Worm (Caenorhabditis elegans) whole organism, L4 larva: Measurements from ENCODE around the gene srsx-33.

Source experiments
- attf-4 ChIP-seq: sonication (generic microtip); optimal IDR thresholded peaks from 3 replicates; lab custom pipeline; 2017; ENCODE audit warnings: missing biosample characterization, missing genetic modification characterization
- ceh-28 ChIP-seq: fragments of 150-350 bp; optimal IDR thresholded peaks from 2 replicates; lab custom pipeline; 2014; ENCODE audit warnings: missing biosample characterization, missing genetic modification reagents, missing genetic modification characterization
- pha-4 ChIP-seq, 2 experiments: fragments of 150-350 bp in 1 of 2; fragments of 200-800 bp in 1 of 2; sonication (Bioruptor generic) in 1 of 2; IDR thresholded peaks in 1 of 2; optimal IDR thresholded peaks in 1 of 2; 2 replicates each; pipeline versions ENCODE4 v1.3.6 to Lab custom; 2014 to 2022; ENCODE audit warnings: missing genetic modification characterization in 2 of 2, missing genetic modification reagents in 2 of 2, missing biosample characterization in 1 of 2, missing compliant biosample characterization in 1 of 2
- pqm-1 ChIP-seq: sonication (generic microtip); optimal IDR thresholded peaks from 2 replicates; lab custom pipeline; 2017; ENCODE audit warnings: missing biosample characterization, missing genetic modification characterization
- spr-1 ChIP-seq: sonication (generic microtip); optimal IDR thresholded peaks from 2 replicates; lab custom pipeline; 2016; ENCODE audit warnings: mild to moderate bottlenecking, missing genetic modification characterization, missing compliant biosample characterization
- tra-1 ChIP-seq: fragments of 200-800 bp; sonication (Bioruptor generic); IDR thresholded peaks from 2 replicates; pipeline ENCODE4 v1.3.6; 2022; ENCODE audit warnings: missing genetic modification reagents, missing genetic modification characterization, missing compliant biosample characterization

DNA sequence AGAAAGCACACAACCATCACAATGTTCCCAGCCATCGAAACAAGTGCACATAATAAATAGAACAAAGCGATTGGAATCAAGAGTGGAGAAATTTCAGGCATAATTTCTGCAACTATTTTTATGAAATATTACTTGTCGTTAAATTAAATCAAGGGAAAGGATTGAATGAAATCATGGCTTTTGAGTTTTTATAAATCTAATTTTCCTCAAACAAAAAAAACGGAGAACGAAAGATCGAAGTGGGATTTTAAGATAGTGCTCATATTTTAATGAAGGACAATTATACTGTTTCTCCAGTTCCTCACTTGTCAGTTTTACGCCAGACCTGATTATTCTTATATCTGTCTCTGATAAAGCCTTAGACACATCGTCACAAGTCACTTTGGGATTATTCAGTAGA is at the start of gene srsx-33:
- TF ChIP-seq attf-4 (tag; lab: Kevin White, UChicago), result no peak
- TF ChIP-seq pha-4 (GFP tag; IDR thresholded peaks at IDR 0.05; lab: Robert Waterston, UW), result no peak
- no peak for TF ChIP-seq pha-4 (tag; optimal IDR thresholded peaks at IDR 0.05; lab: Kevin White, UChicago)
- no peak for TF ChIP-seq ceh-28 (tag; lab: Kevin White, UChicago)
- TF ChIP-seq pqm-1 (tag; lab: Kevin White, UChicago), result no peak
- TF ChIP-seq spr-1 (tag; lab: Kevin White, UChicago), result no peak
- no peak for TF ChIP-seq tra-1 (GFP tag; lab: Robert Waterston, UW)
